Worm (Caenorhabditis elegans) whole organism, late embryonic: Measurements from ENCODE around the gene lem-2.

ENCODE experiments used
- T23F11.4 ChIP-seq: fragments of 200-800 bp; sonication (Bioruptor generic); optimal IDR thresholded peaks from 2 replicates; lab custom pipeline; 2018; ENCODE audit warnings: mild to moderate bottlenecking, missing genetic modification characterization, missing compliant biosample characterization
- ama-1 ChIP-seq: fragments of 150-350 bp; optimal IDR thresholded peaks from 2 replicates; lab custom pipeline; 2014
- dve-1 ChIP-seq: sonication (generic microtip); optimal IDR thresholded peaks from 2 replicates; lab custom pipeline; 2017; ENCODE audit warnings: antibody characterized with exemption, mild to moderate bottlenecking, missing genetic modification characterization, missing compliant biosample characterization
- elt-2 ChIP-seq: sonication (generic microtip); optimal IDR thresholded peaks from 2 replicates; lab custom pipeline; 2016; ENCODE audit warnings: missing genetic modification reagents, missing genetic modification characterization, missing compliant biosample characterization
- fkh-10 ChIP-seq: fragments of 150-350 bp; optimal IDR thresholded peaks from 2 replicates; lab custom pipeline; 2014; ENCODE audit warnings: missing biosample characterization, missing genetic modification reagents, missing genetic modification characterization
- hlh-6 ChIP-seq: sonication (generic microtip); optimal IDR thresholded peaks from 2 replicates; lab custom pipeline; 2016; ENCODE audit warnings: missing genotype, missing genetic modification characterization, missing compliant biosample characterization
- nhr-232 ChIP-seq: sonication (generic microtip); optimal IDR thresholded peaks from 2 replicates; lab custom pipeline; 2016; ENCODE audit warnings: missing genetic modification characterization, missing compliant biosample characterization
- pros-1 ChIP-seq: fragments of 150-350 bp; optimal IDR thresholded peaks from 2 replicates; lab custom pipeline; 2014; ENCODE audit warnings: missing biosample characterization, missing genetic modification reagents, missing genetic modification characterization
- rnt-1 ChIP-seq: sonication (generic microtip); optimal IDR thresholded peaks from 2 replicates; lab custom pipeline; 2016; ENCODE audit warnings: missing genetic modification characterization, missing compliant biosample characterization

- TF ChIP-seq fkh-10 (GFP tag; lab: Kevin White, UChicago): no peak
- TF ChIP-seq elt-2 (tag; lab: Kevin White, UChicago): no peak
- TF ChIP-seq T23F11.4: no peak
- TF ChIP-seq ama-1 (lab: Kevin White, UChicago): no peak
- TF ChIP-seq nhr-232 (tag; lab: Kevin White, UChicago): no peak
- no peak for TF ChIP-seq hlh-6 (tag; lab: Kevin White, UChicago)
- TF ChIP-seq dve-1 (tag; lab: Kevin White, UChicago): no peak
- no peak for TF ChIP-seq pros-1 (tag; lab: Kevin White, UChicago)
- TF ChIP-seq rnt-1 (tag; lab: Kevin White, UChicago): no peak
These were observed 32.6 kb downstream of the lem-2 start for ce11 chrII:14095875-14096274.
